Fruit fly (Drosophila melanogaster) whole organism: ENCODE data around the gene mRF1.

Experiments
- CG8478 ChIP-seq: fragments of >200 bp; optimal IDR thresholded peaks from 2 replicates; lab custom pipeline; 2018; ENCODE audit warnings: inconsistent platforms
- Dll ChIP-seq: fragments of >200 bp; optimal IDR thresholded peaks from 2 replicates; lab custom pipeline; 2017
- EcR ChIP-seq, 2 experiments: fragments of >200 bp; optimal IDR thresholded peaks; 2 replicates each; lab custom pipeline; 2017; ENCODE audit warnings: missing biosample characterization in 2 of 2, missing genetic modification characterization in 2 of 2, missing genetic modification reagents in 2 of 2
- pan ChIP-seq: fragments of >200 bp; optimal IDR thresholded peaks from 2 replicates; lab custom pipeline; 2017
- psq ChIP-seq: fragments of >200 bp; optimal IDR thresholded peaks from 2 replicates; lab custom pipeline; 2017
- usp ChIP-seq: fragments of >200 bp; optimal IDR thresholded peaks from 2 replicates; lab custom pipeline; 2017; ENCODE audit warnings: missing biosample characterization, missing genetic modification characterization, mixed read lengths

DNA sequence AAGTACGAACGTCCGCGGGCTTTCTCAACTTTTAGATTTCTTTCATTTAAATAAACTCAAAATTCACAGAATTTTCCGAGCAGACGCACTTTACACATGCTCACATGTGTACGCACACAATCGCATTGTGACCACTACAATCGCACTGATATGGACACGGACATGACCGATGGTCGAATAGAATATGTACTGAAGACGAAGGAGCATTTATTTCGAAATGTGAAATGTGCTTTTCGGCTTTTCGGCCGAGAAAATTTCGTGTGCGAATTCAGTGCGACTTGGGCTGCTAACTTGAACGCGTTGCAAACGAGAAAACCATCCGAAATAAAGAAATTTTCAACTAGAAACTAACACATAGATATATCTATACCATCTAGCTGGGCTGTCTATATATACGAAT, 41.0 kb downstream of the mRF1 start, which contains the start of gene CG44085:
- TF ChIP-seq Dll (lab: Kevin White, UChicago) (no peak), pan (lab: Kevin White, UChicago) (no peak), psq (lab: Kevin White, UChicago) (no peak), CG8478 (lab: Kevin White, UChicago) (no peak), usp (GFP tag; lab: Kevin White, UChicago) (no peak), EcR (GFP tag; optimal IDR thresholded peaks at IDR 0.05; lab: Kevin White, UChicago) (no peak)
